Fruit fly (Drosophila melanogaster): ENCODE measurements around the gene tho2.

The tho2 gene

DNA sequence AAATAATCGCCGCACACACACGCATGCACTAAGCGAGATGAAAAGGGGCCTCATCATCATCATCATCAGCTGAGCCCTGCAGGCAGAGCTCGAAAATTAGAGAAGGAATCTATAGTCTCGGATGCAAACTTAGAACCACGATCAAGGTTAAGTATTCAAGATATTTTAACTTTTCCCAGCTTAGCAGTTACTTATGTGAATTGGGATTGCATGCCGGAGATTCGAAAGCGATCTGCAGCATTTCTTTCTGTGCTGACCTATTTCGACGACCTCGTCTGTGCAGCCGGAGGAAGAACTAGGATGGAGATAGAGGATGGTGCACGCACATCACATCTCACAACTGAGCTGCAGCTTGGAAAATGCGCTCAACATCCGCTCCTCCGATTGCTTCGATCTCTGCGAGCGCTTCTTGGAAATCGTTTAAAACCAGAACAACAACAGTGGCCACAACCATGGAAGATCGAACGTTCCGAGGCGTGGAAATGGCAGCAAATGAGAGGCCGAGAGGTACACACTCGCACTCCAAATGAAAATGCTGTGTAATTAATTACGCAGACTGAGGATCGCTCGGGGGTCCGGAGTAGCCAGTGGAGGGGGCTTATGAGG lies 37.9 kb upstream of the tho2 start:
- TF ChIP-seq Ets98B (GFP tag; IDR thresholded peaks at IDR 0.05) = peak; percentile 61
- peak; percentile 65 for TF ChIP-seq CG13204 (GFP tag; optimal IDR thresholded peaks at IDR 0.05)
- TF ChIP-seq CG34367 (tag; optimal IDR thresholded peaks at IDR 0.05) = peak; percentile 86
- 0 out of 2 replicates have a peak, but pooled peaks have one; percentile 7 for TF ChIP-seq rn (GFP tag; IDR thresholded peaks at IDR 0.05)
- peak; percentile 79 for TF ChIP-seq Pif1B (GFP tag; optimal IDR thresholded peaks at IDR 0.05)
- TF ChIP-seq CG10348 (GFP tag; IDR thresholded peaks at IDR 0.05) = no peak
- no peak for TF ChIP-seq D1 (tag; optimal IDR thresholded peaks at IDR 0.05)
- TF ChIP-seq CG15710 (tag; optimal IDR thresholded peaks at IDR 0.05) = peak; percentile 80
- peak; percentile 81 for TF ChIP-seq fd96Ca (GFP tag; IDR thresholded peaks at IDR 0.05)
- TF ChIP-seq CG17806 (tag; optimal IDR thresholded peaks at IDR 0.05) = peak; percentile 87
- TF ChIP-seq Snoo (tag; optimal IDR thresholded peaks at IDR 0.05) = no peak
- peak; percentile 80 for TF ChIP-seq CG8159 (tag; optimal IDR thresholded peaks at IDR 0.05)
- TF ChIP-seq gl (tag; optimal IDR thresholded peaks at IDR 0.05) = peak; percentile 83
- no peak for TF ChIP-seq EcR (GFP tag; optimal IDR thresholded peaks at IDR 0.05)
- TF ChIP-seq Pif1A (GFP tag; optimal IDR thresholded peaks at IDR 0.05) = peak; percentile 68
- TF ChIP-seq CG32121 (GFP tag; IDR thresholded peaks at IDR 0.05) = no peak
- peak; percentile 87 for TF ChIP-seq CG14655 (GFP tag; optimal IDR thresholded peaks at IDR 0.05)
- peak; percentile 75 for TF ChIP-seq CG8301 (tag; optimal IDR thresholded peaks at IDR 0.05)
- peak; percentile 87 for TF ChIP-seq CG4496 (GFP tag; IDR thresholded peaks at IDR 0.05)
- peak; percentile 88 for TF ChIP-seq CG9948 (tag; optimal IDR thresholded peaks at IDR 0.05)
- TF ChIP-seq CG12605 (GFP tag; IDR thresholded peaks at IDR 0.05) = peak; percentile 78

DNA sequence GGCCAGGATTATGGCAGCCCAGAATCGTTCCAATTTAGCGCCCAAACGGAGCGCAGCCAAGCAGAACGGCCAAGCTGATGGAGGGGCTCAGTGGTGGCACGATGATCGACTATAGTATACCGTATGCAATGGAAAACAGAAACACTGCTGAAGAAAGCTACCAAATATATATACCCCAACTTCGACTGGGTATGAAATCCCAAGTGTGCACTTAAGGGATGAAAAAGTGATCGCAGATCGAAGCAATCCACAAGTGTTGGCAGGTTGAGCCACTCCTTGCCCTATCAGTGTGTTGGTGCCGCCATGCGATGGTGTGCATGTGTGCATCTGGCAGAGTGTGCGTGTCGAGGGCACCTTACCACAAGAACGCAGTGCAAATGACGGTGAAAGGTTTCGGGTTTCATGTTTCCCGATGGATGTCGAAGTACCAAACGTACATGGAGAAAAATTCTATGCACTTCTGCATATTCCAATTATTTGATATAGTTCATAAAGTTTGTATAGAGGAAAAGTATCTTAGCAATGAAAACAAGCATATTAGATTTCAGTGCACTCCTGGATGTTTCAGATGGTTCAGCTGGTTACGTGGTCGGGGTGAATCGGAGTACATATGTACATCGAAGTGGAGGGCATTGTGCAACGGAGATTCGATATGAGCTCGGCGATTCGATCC lies 37.1 kb upstream of the tho2 start:
- no peak for TF ChIP-seq EcR (GFP tag; optimal IDR thresholded peaks at IDR 0.05)
- no peak for TF ChIP-seq CG12605 (GFP tag; IDR thresholded peaks at IDR 0.05)

DNA sequence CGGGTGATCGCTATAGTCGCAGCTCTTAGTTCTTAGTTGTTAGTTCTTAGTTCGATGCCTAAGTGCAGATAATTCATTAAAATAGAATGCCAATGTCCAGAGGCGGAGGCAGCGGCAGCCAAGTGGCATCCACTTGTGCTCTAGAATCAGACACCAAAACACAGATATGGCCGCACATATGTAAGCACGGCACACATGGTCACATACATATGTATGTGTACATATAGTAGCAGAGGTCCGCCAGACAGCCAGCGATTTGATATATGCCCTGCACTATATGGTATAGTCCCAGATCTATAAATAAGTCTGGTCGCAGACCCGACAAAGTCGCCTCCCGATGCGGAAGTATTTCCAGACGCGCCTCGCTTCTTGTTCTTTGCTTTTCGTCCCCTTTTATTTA lies 35.7 kb upstream of the tho2 start:
- no peak for TF ChIP-seq CG15710 (tag; optimal IDR thresholded peaks at IDR 0.05)
- TF ChIP-seq CG32121 (GFP tag; IDR thresholded peaks at IDR 0.05) = peak; percentile 15; the same call in 1 of the 2 replicates

DNA sequence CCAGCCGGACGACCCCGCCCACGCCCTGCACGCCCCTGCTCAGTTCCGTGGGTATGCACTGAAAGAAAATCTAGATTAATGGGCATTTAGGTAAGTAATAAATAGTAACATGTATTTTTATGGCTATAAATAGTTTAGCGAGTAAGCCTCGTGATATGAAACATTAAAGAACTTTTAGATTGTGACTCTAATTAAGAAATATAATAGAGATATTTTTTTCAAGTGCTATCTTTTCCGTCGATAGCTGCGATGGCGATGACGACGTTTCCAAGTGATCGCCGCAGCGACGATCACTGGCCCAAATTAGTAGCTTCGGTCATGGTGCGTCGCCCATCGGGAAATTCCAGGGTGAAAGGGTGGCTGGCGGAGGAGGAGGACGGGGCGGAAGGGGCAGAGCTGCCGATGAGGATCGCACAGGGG lies 35.1 kb upstream of the tho2 start:
- TF ChIP-seq Pif1B (GFP tag; optimal IDR thresholded peaks at IDR 0.05) = peak; percentile 78
- TF ChIP-seq CG15710 (tag; optimal IDR thresholded peaks at IDR 0.05) = peak; percentile 85
- TF ChIP-seq gl (tag; optimal IDR thresholded peaks at IDR 0.05) = peak; percentile 67
- peak; percentile 61 for TF ChIP-seq EcR (GFP tag; optimal IDR thresholded peaks at IDR 0.05)
- peak; percentile 89 for TF ChIP-seq CG8159 (tag; optimal IDR thresholded peaks at IDR 0.05)
- peak; percentile 50; the same call in 1 of the 2 replicates for TF ChIP-seq CG10348 (GFP tag; IDR thresholded peaks at IDR 0.05)
- TF ChIP-seq CG32121 (GFP tag; IDR thresholded peaks at IDR 0.05) = peak; percentile 90
- peak; percentile 89 for TF ChIP-seq CG8301 (tag; optimal IDR thresholded peaks at IDR 0.05)
- TF ChIP-seq Snoo (tag; optimal IDR thresholded peaks at IDR 0.05) = peak; percentile 73
- peak; percentile 90 for TF ChIP-seq CG14655 (GFP tag; optimal IDR thresholded peaks at IDR 0.05)
- TF ChIP-seq Ets98B (GFP tag; IDR thresholded peaks at IDR 0.05) = peak; percentile 91
- peak; percentile 78 for TF ChIP-seq rn (GFP tag; IDR thresholded peaks at IDR 0.05)
- peak; percentile 88 for TF ChIP-seq Pif1A (GFP tag; optimal IDR thresholded peaks at IDR 0.05)
- TF ChIP-seq CG13204 (GFP tag; optimal IDR thresholded peaks at IDR 0.05) = peak; percentile 69
- peak; percentile 42 for TF ChIP-seq D1 (tag; optimal IDR thresholded peaks at IDR 0.05)
- TF ChIP-seq CG9948 (tag; optimal IDR thresholded peaks at IDR 0.05) = peak; percentile 89
- peak; percentile 89 for TF ChIP-seq CG12605 (GFP tag; IDR thresholded peaks at IDR 0.05)
- peak; percentile 90 for TF ChIP-seq CG4496 (GFP tag; IDR thresholded peaks at IDR 0.05)
- TF ChIP-seq CG34367 (tag; optimal IDR thresholded peaks at IDR 0.05) = peak; percentile 80
- peak; percentile 82; the same call in 2 of the 3 replicates for TF ChIP-seq fd96Ca (GFP tag; IDR thresholded peaks at IDR 0.05)
- TF ChIP-seq CG17806 (tag; optimal IDR thresholded peaks at IDR 0.05) = peak; percentile 89

DNA sequence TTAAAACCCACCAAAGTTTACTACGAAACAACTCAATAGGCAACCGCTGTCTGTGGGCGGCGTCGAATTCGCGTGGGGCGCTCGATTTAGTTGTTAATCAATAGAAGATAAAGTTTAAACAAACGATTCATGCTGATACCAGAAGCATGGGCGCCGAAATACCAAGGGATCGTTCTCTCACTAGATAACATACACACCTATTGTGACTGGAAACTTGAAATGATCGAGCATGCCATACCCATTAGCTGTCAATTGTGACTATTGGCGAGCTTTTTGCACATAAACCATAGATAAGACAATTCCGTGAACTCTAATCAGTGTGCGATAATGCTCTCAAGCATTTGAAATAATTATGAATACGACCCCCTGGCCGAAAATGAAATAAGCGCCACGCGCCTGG lies 34.4 kb upstream of the tho2 start:
- TF ChIP-seq CG9948 (tag; optimal IDR thresholded peaks at IDR 0.05) = no peak
- TF ChIP-seq fd96Ca (GFP tag; IDR thresholded peaks at IDR 0.05) = 0 out of 3 replicates have a peak, but pooled peaks have one; percentile 5

DNA sequence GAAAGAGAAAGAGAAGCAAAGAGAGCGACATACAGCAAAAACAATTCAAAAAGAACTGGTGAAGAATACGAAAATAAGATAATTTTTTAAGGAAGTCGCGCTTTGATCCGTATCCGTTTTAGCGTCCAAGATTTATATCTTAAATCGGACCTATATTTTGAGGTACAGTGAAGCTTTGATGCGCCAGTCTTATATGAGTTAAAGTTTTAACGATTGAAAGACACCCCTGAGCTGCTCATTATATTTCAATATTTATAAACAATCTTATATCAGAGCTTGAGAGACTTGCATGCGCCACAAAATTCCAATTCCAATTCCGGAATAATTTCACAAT lies 33.8 kb upstream of the tho2 start:
- no peak for TF ChIP-seq fd96Ca (GFP tag; IDR thresholded peaks at IDR 0.05)
- peak; percentile 49 for TF ChIP-seq CG4496 (GFP tag; IDR thresholded peaks at IDR 0.05)
- TF ChIP-seq CG15710 (tag; optimal IDR thresholded peaks at IDR 0.05) = no peak
- 0 out of 2 replicates have a peak, but pooled peaks have one; percentile 23 for TF ChIP-seq CG12605 (GFP tag; IDR thresholded peaks at IDR 0.05)
- peak; percentile 19 for TF ChIP-seq Ets98B (GFP tag; IDR thresholded peaks at IDR 0.05)
